Fruit fly (Drosophila melanogaster) whole organism, wandering third instar larva: ENCODE results near the gene CG17752.

ENCODE experiments used
- Hr78 ChIP-seq: fragments of >200 bp; optimal IDR thresholded peaks from 2 replicates; lab custom pipeline; 2017; ENCODE audit warnings: missing biosample characterization, missing genetic modification characterization
- N ChIP-seq: fragments of >200 bp; optimal IDR thresholded peaks from 2 replicates; lab custom pipeline; 2018; ENCODE audit warnings: missing biosample characterization, missing external identifiers, missing genetic modification characterization
- brk ChIP-seq: fragments of 200-800 bp; sonication (Bioruptor generic); optimal IDR thresholded peaks from 2 replicates; lab custom pipeline; 2016; ENCODE audit warnings: missing biosample characterization, mild to moderate bottlenecking, missing genetic modification characterization
- h ChIP-seq: fragments of 200-800 bp; sonication (Bioruptor generic); optimal IDR thresholded peaks from 3 replicates; lab custom pipeline; 2016; ENCODE audit warnings: missing biosample characterization, mild to moderate bottlenecking, missing genetic modification characterization
- pan ChIP-seq: fragments of >200 bp; optimal IDR thresholded peaks from 2 replicates; lab custom pipeline; 2017
- rgr ChIP-seq: fragments of 200-800 bp; sonication (Bioruptor generic); optimal IDR thresholded peaks from 3 replicates; lab custom pipeline; 2016; ENCODE audit warnings: missing biosample characterization, mild to moderate bottlenecking, missing genetic modification characterization

DNA sequence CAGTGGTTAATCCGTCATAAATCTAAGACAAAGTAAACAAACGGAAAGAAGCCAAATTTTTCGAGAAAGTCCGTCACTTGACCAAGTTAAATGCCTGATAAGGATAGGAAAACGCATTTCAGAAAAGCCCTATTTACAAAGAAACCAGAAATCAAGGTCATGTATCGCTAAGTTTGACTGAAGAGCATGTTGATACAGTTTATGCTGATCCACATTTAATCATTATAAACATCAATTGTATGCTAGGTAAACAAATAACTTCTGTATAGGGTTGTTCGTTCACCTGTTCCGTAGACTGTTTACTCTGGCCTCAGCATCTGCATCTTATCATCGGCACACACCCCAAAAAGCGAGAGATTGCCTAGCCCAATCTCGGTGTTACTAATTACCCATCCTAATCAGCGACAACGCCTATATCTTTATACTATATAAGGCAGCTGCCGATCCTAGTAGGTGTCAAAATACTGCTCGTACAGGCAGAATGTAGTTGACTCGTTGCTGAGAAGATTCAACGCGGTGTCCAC, 2.9 kb downstream of the CG17752 start, which contains the start of gene CG16727:
- no peak for TF ChIP-seq brk (GFP tag; lab: Kevin White, UChicago)
- TF ChIP-seq Hr78 (GFP tag; lab: Kevin White, UChicago) = no peak
- peak; percentile 17 for TF ChIP-seq rgr (GFP tag; lab: Kevin White, UChicago)
- no peak for TF ChIP-seq N
- TF ChIP-seq pan (lab: Kevin White, UChicago) = no peak
- peak; percentile 6 for TF ChIP-seq h (GFP tag; lab: Kevin White, UChicago)
